Fruit fly (Drosophila melanogaster) whole organism, embryonic: ENCODE results near the gene 7B2.

Experiments
- Bgb ChIP-seq: fragments of 200-800 bp; sonication (Bioruptor generic); IDR thresholded peaks from 2 replicates; pipeline ENCODE4 v1.3.6; 2022; ENCODE audit warnings: missing biosample characterization, missing genetic modification characterization; ENCODE audit not compliant: partially characterized antibody
- Bteb2 ChIP-seq: fragments of 200-800 bp; sonication (Bioruptor generic); optimal IDR thresholded peaks from 2 replicates; lab custom pipeline; 2016; ENCODE audit warnings: missing biosample characterization, missing genetic modification characterization
- CG10565 ChIP-seq: fragments of 200-800 bp; sonication (Bioruptor generic); optimal IDR thresholded peaks from 3 replicates; lab custom pipeline; 2016; ENCODE audit warnings: missing biosample characterization, mild to moderate bottlenecking, missing genetic modification characterization
- CG12744 ChIP-seq: fragments of 200-800 bp; sonication (Bioruptor generic); optimal IDR thresholded peaks from 2 replicates; lab custom pipeline; 2016; ENCODE audit warnings: missing biosample characterization, missing genetic modification characterization
- CG14014 ChIP-seq: fragments of 200-800 bp; sonication (Bioruptor generic); IDR thresholded peaks from 2 replicates; pipeline ENCODE4 v1.3.6; 2022; ENCODE audit warnings: missing biosample characterization, missing genetic modification characterization
- CG14667 ChIP-seq: fragments of 200-800 bp; sonication (Bioruptor generic); IDR thresholded peaks from 2 replicates; pipeline ENCODE4 v1.3.6; 2022; ENCODE audit warnings: missing biosample characterization, missing genetic modification characterization
- CG15479 ChIP-seq: fragments of 200-800 bp; sonication (Bioruptor generic); optimal IDR thresholded peaks from 3 replicates; lab custom pipeline; 2019; ENCODE audit warnings: missing biosample characterization, mild to moderate bottlenecking, missing genetic modification characterization, moderate library complexity
- CG1602 ChIP-seq: fragments of 200-800 bp; sonication (Bioruptor generic); optimal IDR thresholded peaks from 3 replicates; lab custom pipeline; 2016; ENCODE audit warnings: missing biosample characterization, missing genetic modification characterization
- CG17186 ChIP-seq: fragments of 200-800 bp; sonication (Bioruptor generic); optimal IDR thresholded peaks from 3 replicates; lab custom pipeline; 2017; ENCODE audit warnings: missing biosample characterization, missing genetic modification reagents, missing genetic modification characterization
- CG17359 ChIP-seq: fragments of 200-800 bp; sonication (Bioruptor generic); optimal IDR thresholded peaks from 3 replicates; lab custom pipeline; 2018; ENCODE audit warnings: missing biosample characterization, mild to moderate bottlenecking, missing genetic modification characterization, moderate library complexity
- CG17802 ChIP-seq: fragments of 200-800 bp; sonication (Bioruptor generic); optimal IDR thresholded peaks from 2 replicates; lab custom pipeline; 2018; ENCODE audit warnings: missing biosample characterization, mild to moderate bottlenecking, missing genetic modification characterization, moderate library complexity
- CG18476 ChIP-seq: fragments of 200-800 bp; sonication (Bioruptor generic); optimal IDR thresholded peaks from 2 replicates; lab custom pipeline; 2016; ENCODE audit warnings: missing biosample characterization, mild to moderate bottlenecking, missing genetic modification characterization
- CG2678 ChIP-seq: fragments of 200-800 bp; sonication (Bioruptor generic); optimal IDR thresholded peaks from 3 replicates; lab custom pipeline; 2019; ENCODE audit warnings: missing biosample characterization, mild to moderate bottlenecking, missing genetic modification characterization, moderate library complexity
- CG2712 ChIP-seq: fragments of 200-800 bp; optimal IDR thresholded peaks from 3 replicates; lab custom pipeline; 2019; ENCODE audit warnings: missing biosample characterization, mild to moderate bottlenecking, missing genetic modification characterization, moderate library complexity
- CG32767 ChIP-seq: fragments of 200-800 bp; sonication (Bioruptor generic); IDR thresholded peaks from 2 replicates; pipeline ENCODE4 v1.3.6; 2022; ENCODE audit warnings: missing biosample characterization, missing genetic modification characterization
- CG33557 ChIP-seq: fragments of 200-800 bp; sonication (Bioruptor generic); optimal IDR thresholded peaks from 2 replicates; lab custom pipeline; 2019; ENCODE audit warnings: missing biosample characterization, mild to moderate bottlenecking, missing genetic modification characterization, moderate library complexity
- CG34376 ChIP-seq: fragments of 200-800 bp; sonication (Bioruptor generic); optimal IDR thresholded peaks from 2 replicates; lab custom pipeline; 2018; ENCODE audit warnings: missing biosample characterization, mild to moderate bottlenecking, missing genetic modification characterization
- CG4328 ChIP-seq: fragments of 200-800 bp; sonication (Bioruptor generic); optimal IDR thresholded peaks from 3 replicates; lab custom pipeline; 2017; ENCODE audit warnings: missing biosample characterization, missing genetic modification reagents, missing genetic modification characterization
- CG4360 ChIP-seq: fragments of 200-800 bp; sonication (Bioruptor generic); IDR thresholded peaks from 2 replicates; pipeline ENCODE4 v1.3.6; 2022; ENCODE audit warnings: missing biosample characterization, missing genetic modification characterization
- CG43689 ChIP-seq: fragments of 200-800 bp; sonication (Bioruptor generic); IDR thresholded peaks from 2 replicates; pipeline ENCODE4 v1.3.6; 2022; ENCODE audit warnings: missing biosample characterization, missing genetic modification characterization
- CG4404 ChIP-seq: fragments of 200-800 bp; sonication (Bioruptor generic); IDR thresholded peaks from 2 replicates; pipeline ENCODE4 v1.3.6; 2022; ENCODE audit warnings: missing biosample characterization, missing genetic modification characterization
- CG9932 ChIP-seq: fragments of 200-800 bp; sonication (Bioruptor generic); IDR thresholded peaks from 2 replicates; pipeline ENCODE4 v1.3.6; 2022; ENCODE audit warnings: missing biosample characterization, missing genetic modification characterization
- CTCF ChIP-seq: fragments of 200-800 bp; sonication (Bioruptor generic); optimal IDR thresholded peaks from 2 replicates; lab custom pipeline; 2017; ENCODE audit warnings: missing biosample characterization, mild to moderate bottlenecking, missing genetic modification characterization, moderate library complexity
- Drgx ChIP-seq: fragments of 200-800 bp; sonication (Bioruptor generic); IDR thresholded peaks from 2 replicates; pipeline ENCODE4 v1.3.6; 2022; ENCODE audit warnings: missing biosample characterization, missing genetic modification characterization
- Eip74EF ChIP-seq, 2 experiments: fragments of 200-800 bp in 1 of 2; fragments of >200 bp in 1 of 2; sonication (Bioruptor generic) in 1 of 2; optimal IDR thresholded peaks; 2 replicates each; lab custom pipeline; 2017 to 2019; ENCODE audit warnings: missing biosample characterization in 2 of 2, missing genetic modification characterization in 2 of 2, mild to moderate bottlenecking in 1 of 2, moderate library complexity in 1 of 2
- HLH4C ChIP-seq: fragments of 200-800 bp; sonication (Bioruptor generic); IDR thresholded peaks from 3 replicates; pipeline ENCODE4 v1.3.6; 2022; ENCODE audit warnings: missing biosample characterization, missing genetic modification characterization; ENCODE audit not compliant: partially characterized antibody
- NC2α ChIP-seq: fragments of 200-800 bp; sonication (Bioruptor generic); optimal IDR thresholded peaks from 2 replicates; lab custom pipeline; 2016; ENCODE audit warnings: missing biosample characterization, missing genetic modification characterization
- NfI ChIP-seq: fragments of 200-800 bp; sonication (Bioruptor generic); optimal IDR thresholded peaks from 3 replicates; lab custom pipeline; 2018; ENCODE audit warnings: missing biosample characterization, mild to moderate bottlenecking, missing genetic modification characterization, moderate library complexity
- Pdp1 ChIP-seq, 2 experiments: fragments of 200-800 bp; sonication (Bioruptor generic); optimal IDR thresholded peaks; 3 replicates each; lab custom pipeline; 2016; ENCODE audit warnings: missing biosample characterization in 2 of 2, missing genetic modification characterization in 2 of 2, mild to moderate bottlenecking in 1 of 2, moderate library complexity in 1 of 2
- Trl ChIP-seq, 3 experiments: fragments of >200 bp in 2 of 3; fragments of 200-800 bp in 1 of 3; sonication (Bioruptor generic) in 1 of 3; optimal IDR thresholded peaks; 2 replicates in 1 of 3; 3 replicates in 2 of 3; lab custom pipeline; 2016 to 2017; ENCODE audit warnings: missing biosample characterization in 1 of 3, missing genetic modification characterization in 1 of 3
- ara ChIP-seq: fragments of 200-800 bp; sonication (Bioruptor generic); IDR thresholded peaks from 2 replicates; pipeline ENCODE4 v1.3.6; 2022; ENCODE audit warnings: missing biosample characterization, missing genetic modification characterization
- cad ChIP-seq: fragments of >200 bp; optimal IDR thresholded peaks from 2 replicates; lab custom pipeline; 2017; ENCODE audit warnings: missing biosample characterization, missing genetic modification characterization
- chm ChIP-seq: fragments of 200-800 bp; sonication (Bioruptor generic); IDR thresholded peaks from 2 replicates; pipeline ENCODE4 v1.3.6; 2022; ENCODE audit warnings: missing biosample characterization, missing genetic modification characterization
- corto ChIP-seq: fragments of 200-800 bp; sonication (Bioruptor generic); optimal IDR thresholded peaks from 2 replicates; lab custom pipeline; 2016; ENCODE audit warnings: missing biosample characterization, mild to moderate bottlenecking, missing genetic modification characterization, moderate library complexity
- cwo ChIP-seq: fragments of 200-800 bp; sonication (Bioruptor generic); optimal IDR thresholded peaks from 3 replicates; lab custom pipeline; 2017; ENCODE audit warnings: missing biosample characterization, missing genetic modification characterization, mild to moderate bottlenecking, moderate library complexity, missing genetic modification reagents
- da ChIP-seq: fragments of 200-800 bp; sonication (Bioruptor generic); optimal IDR thresholded peaks from 2 replicates; lab custom pipeline; 2016; ENCODE audit warnings: missing biosample characterization, missing genetic modification characterization
- dysf ChIP-seq: fragments of 200-800 bp; sonication (Bioruptor generic); IDR thresholded peaks from 3 replicates; pipeline ENCODE4 v1.3.6; 2022; ENCODE audit warnings: missing biosample characterization, missing genetic modification characterization
- gfzf ChIP-seq: fragments of 200-800 bp; sonication (Bioruptor generic); optimal IDR thresholded peaks from 2 replicates; lab custom pipeline; 2016; ENCODE audit warnings: missing biosample characterization, mild to moderate bottlenecking, missing genetic modification characterization, moderate library complexity
- her ChIP-seq: fragments of 200-800 bp; sonication (Bioruptor generic); optimal IDR thresholded peaks from 2 replicates; lab custom pipeline; 2016; ENCODE audit warnings: missing biosample characterization, missing genetic modification characterization
- nau ChIP-seq: fragments of 200-800 bp; sonication (Bioruptor generic); optimal IDR thresholded peaks from 3 replicates; lab custom pipeline; 2017; ENCODE audit warnings: missing biosample characterization, mild to moderate bottlenecking, missing genetic modification characterization, missing genetic modification reagents
- nerfin-1 ChIP-seq: fragments of 200-800 bp; sonication (Bioruptor generic); optimal IDR thresholded peaks from 3 replicates; lab custom pipeline; 2019; ENCODE audit warnings: missing biosample characterization, mild to moderate bottlenecking, missing genetic modification characterization, moderate library complexity
- p53 ChIP-seq: fragments of 200-800 bp; sonication (Bioruptor generic); optimal IDR thresholded peaks from 2 replicates; lab custom pipeline; 2016; ENCODE audit warnings: missing biosample characterization, missing genetic modification characterization
- shn ChIP-seq: fragments of 200-800 bp; sonication (Bioruptor generic); optimal IDR thresholded peaks from 3 replicates; lab custom pipeline; 2016; ENCODE audit warnings: missing biosample characterization, missing genetic modification characterization
- slp2 ChIP-seq: fragments of 200-800 bp; sonication (Bioruptor generic); optimal IDR thresholded peaks from 2 replicates; lab custom pipeline; 2016; ENCODE audit warnings: missing biosample characterization, missing genetic modification characterization
- toy ChIP-seq: fragments of 200-800 bp; sonication (Bioruptor generic); IDR thresholded peaks from 2 replicates; pipeline ENCODE4 v1.3.6; 2022; ENCODE audit warnings: missing biosample characterization, missing genetic modification characterization
- tx ChIP-seq: fragments of 200-800 bp; sonication (Bioruptor generic); optimal IDR thresholded peaks from 2 replicates; lab custom pipeline; 2016; ENCODE audit warnings: missing biosample characterization, missing genetic modification characterization
- unc-4 ChIP-seq: fragments of 200-800 bp; sonication (Bioruptor generic); IDR thresholded peaks from 2 replicates; pipeline ENCODE4 v1.3.6; 2022; ENCODE audit warnings: missing biosample characterization, missing genetic modification characterization; ENCODE audit not compliant: partially characterized antibody
- vfl ChIP-seq: fragments of 200-800 bp; sonication (Bioruptor generic); optimal IDR thresholded peaks from 2 replicates; lab custom pipeline; 2016; ENCODE audit warnings: missing biosample characterization, missing genetic modification characterization
- wek ChIP-seq: fragments of 200-800 bp; sonication (Bioruptor generic); optimal IDR thresholded peaks from 3 replicates; lab custom pipeline; 2018; ENCODE audit warnings: missing biosample characterization, mild to moderate bottlenecking, missing genetic modification characterization, moderate library complexity
- wor ChIP-seq: fragments of 200-800 bp; sonication (Bioruptor generic); IDR thresholded peaks from 2 replicates; pipeline ENCODE4 v1.3.6; 2022; ENCODE audit warnings: missing biosample characterization, missing genetic modification characterization

7B2 gene

dm6 chr3R:5368170-5368781, 8.3 kb upstream of the 7B2 start, which contains the start of gene Cerk (continued):
- TF ChIP-seq cad (no peak), nau (no peak), CG33557 (GFP tag; lab: Kevin White, UChicago) (no peak), CG18476 (GFP tag; lab: Kevin White, UChicago) (no peak), unc-4 (GFP tag; lab: Robert Waterston, UW) (peak; percentile 51; the same call in 1 of the 2 replicates), p53 (no peak), CG32767 (GFP tag; lab: Robert Waterston, UW) (no peak), CG14667 (no peak; the same call in 1 of the 2 replicates), CG2712 (tag; lab: Kevin White, UChicago) (peak; percentile 42), CG1602 (GFP tag; lab: Kevin White, UChicago) (no peak), CG34376 (GFP tag; lab: Kevin White, UChicago) (no peak), NC2α (GFP tag; lab: Kevin White, UChicago) (no peak), CG4404 (GFP tag; lab: Robert Waterston, UW) (no peak), NfI (GFP tag; lab: Kevin White, UChicago) (peak; percentile 42), CG14014 (no peak; the same call in 1 of the 2 replicates), dysf (GFP tag; lab: Robert Waterston, UW) (peak; percentile 58; the same call in 2 of the 3 replicates), Eip74EF (GFP tag; optimal IDR thresholded peaks at IDR 0.05; lab: Kevin White, UChicago) (peak in 1 of 2 experiments; percentile 66), tx (GFP tag; lab: Kevin White, UChicago) (peak; percentile 27), Bteb2 (no peak), CG17186 (peak; percentile 66), vfl (no peak), nerfin-1 (tag; lab: Kevin White, UChicago) (no peak), chm (GFP tag; lab: Robert Waterston, UW) (peak; percentile 80), Trl (optimal IDR thresholded peaks at IDR 0.05; lab: Kevin White, UChicago) (no peak), Trl (GFP tag; optimal IDR thresholded peaks at IDR 0.05; lab: Kevin White, UChicago) (peak; percentile 57), CG15479 (GFP tag; lab: Kevin White, UChicago) (no peak), shn (GFP tag; lab: Kevin White, UChicago) (peak; percentile 37), CG9932 (GFP tag; lab: Robert Waterston, UW) (peak; percentile 72), cwo (GFP tag; lab: Kevin White, UChicago) (no peak), CTCF (GFP tag; lab: Kevin White, UChicago) (no peak), ara (GFP tag; lab: Robert Waterston, UW) (peak; percentile 14; the same call in 1 of the 2 replicates), Pdp1 (GFP tag; optimal IDR thresholded peaks at IDR 0.05; lab: Kevin White, UChicago) (peak in 1 of 2 experiments; percentile 61), corto (GFP tag; lab: Kevin White, UChicago) (no peak), slp2 (GFP tag; lab: Kevin White, UChicago) (no peak), her (GFP tag; lab: Kevin White, UChicago) (peak; percentile 51), CG17802 (peak; percentile 38), wor (GFP tag; lab: Robert Waterston, UW) (no peak), HLH4C (GFP tag; lab: Robert Waterston, UW) (peak; percentile 59; the same call in 2 of the 3 replicates), Bgb (GFP tag; lab: Robert Waterston, UW) (peak; percentile 68), toy (GFP tag; lab: Robert Waterston, UW) (no peak), da (GFP tag; lab: Kevin White, UChicago) (peak; percentile 3), gfzf (GFP tag; lab: Kevin White, UChicago) (peak; percentile 95), CG43689 (no peak), CG17359 (no peak), CG12744 (no peak), CG4360 (peak; percentile 82), Drgx (no peak; the same call in 1 of the 2 replicates), CG2678 (tag; lab: Kevin White, UChicago) (no peak), CG4328 (GFP tag; lab: Kevin White, UChicago) (no peak), wek (GFP tag; lab: Kevin White, UChicago) (peak; percentile 99), CG10565 (no peak)
